Worm (Caenorhabditis elegans): ENCODE data around the gene twk-35.

twk-35 gene

ce11 chrV:20866406-20866805 lies 3.6 kb downstream of the twk-35 start (continued):
- TF ChIP-seq lin-1 (GFP tag; IDR thresholded peaks at IDR 0.05) (no peak), ceh-28 (tag; optimal IDR thresholded peaks at IDR 0.05) (no peak), hlh-11 (tag; optimal IDR thresholded peaks at IDR 0.05) (peak; percentile 58), unc-62 (GFP tag; optimal IDR thresholded peaks at IDR 0.05 in 1 of 2) (no peak), unc-62 (tag; optimal IDR thresholded peaks at IDR 0.05) (no peak), skn-1 (tag; optimal IDR thresholded peaks at IDR 0.05) (no peak)

- TF ChIP-seq aha-1 (tag) = peak; percentile 41
- no peak for TF ChIP-seq daf-16 (GFP tag; optimal IDR thresholded peaks at IDR 0.05)
- TF ChIP-seq daf-16 (tag; optimal IDR thresholded peaks at IDR 0.05) = peak; percentile 20
- no peak for TF ChIP-seq lin-15B (tag; optimal IDR thresholded peaks at IDR 0.05)
- no peak for TF ChIP-seq unc-62 (GFP tag; optimal IDR thresholded peaks at IDR 0.05 in 1 of 2)
- no peak for TF ChIP-seq unc-62 (tag; optimal IDR thresholded peaks at IDR 0.05)
- TF ChIP-seq F44E2.7 (GFP tag; IDR thresholded peaks at IDR 0.05) = no peak
Observed at ce11 chrV:20868329-20868728, 5.5 kb downstream of the twk-35 start, which contains the start of gene F31D4.8. TSS of gene F31D4.8 (minus strand) at chrV:20868429.

- TF ChIP-seq egl-43 (GFP tag; IDR thresholded peaks at IDR 0.05) (no peak), aha-1 (tag) (peak; percentile 61)
Observed at ce11 chrV:20870633-20871032, 7.9 kb downstream of the twk-35 start.

- TF ChIP-seq ctbp-1 (GFP tag; IDR thresholded peaks at IDR 0.05) = no peak
- peak; percentile 67 for TF ChIP-seq dmd-6 (GFP tag; IDR thresholded peaks at IDR 0.05)
- TF ChIP-seq dve-1 (tag; optimal IDR thresholded peaks at IDR 0.05; ENCODE audit: insufficient read depth) = peak; percentile 10
- TF ChIP-seq cey-2 (tag; optimal IDR thresholded peaks at IDR 0.05; ENCODE audit: borderline replicate concordance, insufficient read depth) = no peak
- no peak for TF ChIP-seq saeg-2 (GFP tag; IDR thresholded peaks at IDR 0.05)
- no peak for TF ChIP-seq nhr-41 (GFP tag; IDR thresholded peaks at IDR 0.05)
- TF ChIP-seq unc-62 (GFP tag; optimal IDR thresholded peaks at IDR 0.05 in 1 of 2) = peak in 1 of 2 experiments; percentile 81
- no peak for TF ChIP-seq unc-62 (tag; optimal IDR thresholded peaks at IDR 0.05)
- peak; percentile 54 for TF ChIP-seq hlh-30 (tag; optimal IDR thresholded peaks at IDR 0.05; ENCODE audit: insufficient read depth)
- peak; percentile 97 for TF ChIP-seq mxl-2 (GFP tag; conservative IDR thresholded peaks at IDR 0.05)
- peak; percentile 35 for TF ChIP-seq nhr-48 (tag; optimal IDR thresholded peaks at IDR 0.05)
- no peak for TF ChIP-seq daf-16 (GFP tag; optimal IDR thresholded peaks at IDR 0.05)
- TF ChIP-seq daf-16 (tag; optimal IDR thresholded peaks at IDR 0.05) = peak; percentile 39
- no peak for TF ChIP-seq ztf-11 (tag; optimal IDR thresholded peaks at IDR 0.05)
Observed at ce11 chrV:20871194-20871593, 8.4 kb downstream of the twk-35 start.

ce11 chrV:20873144-20873543 lies 10.4 kb downstream of the twk-35 start:
- no peak for TF ChIP-seq nhr-237 (tag; optimal IDR thresholded peaks at IDR 0.05)
- TF ChIP-seq F26F4.8 (GFP tag; conservative IDR thresholded peaks at IDR 0.05) = no peak
- no peak for TF ChIP-seq sdz-12 (GFP tag; optimal IDR thresholded peaks at IDR 0.05)
- no peak for TF ChIP-seq pha-4 (GFP tag; IDR thresholded peaks at IDR 0.05)
- no peak for TF ChIP-seq pha-4 (tag; optimal IDR thresholded peaks at IDR 0.05)
- no peak for TF ChIP-seq vab-7 (GFP tag; IDR thresholded peaks at IDR 0.05)
- no peak for TF ChIP-seq F10B5.3 (tag; optimal IDR thresholded peaks at IDR 0.05)
- peak; percentile 55 for TF ChIP-seq fkh-10 (GFP tag; optimal IDR thresholded peaks at IDR 0.05)
- TF ChIP-seq zip-2 (tag; optimal IDR thresholded peaks at IDR 0.05) = no peak
- TF ChIP-seq ceh-20 (GFP tag; IDR thresholded peaks at IDR 0.05) = no peak
- TF ChIP-seq ZK337.2 (GFP tag; IDR thresholded peaks at IDR 0.05) = no peak
- TF ChIP-seq tag-97 (GFP tag; IDR thresholded peaks at IDR 0.05) = no peak
- TF ChIP-seq T26A8.4 (GFP tag; IDR thresholded peaks at IDR 0.05) = no peak
- TF ChIP-seq lin-39 (tag; optimal IDR thresholded peaks at IDR 0.05) = no peak
- TF ChIP-seq ces-1 (GFP tag; optimal IDR thresholded peaks at IDR 0.05) = peak; percentile 85
- TF ChIP-seq lin-13 (GFP tag; optimal IDR thresholded peaks at IDR 0.05) = no peak

All from whole organism, L4 larva.